Fruit fly (Drosophila melanogaster) whole organism: Measurements from ENCODE around the gene sro.

Experiments used
- CG8478 ChIP-seq: fragments of >200 bp; optimal IDR thresholded peaks from 2 replicates; lab custom pipeline; 2018; ENCODE audit warnings: inconsistent platforms
- psq ChIP-seq: fragments of >200 bp; optimal IDR thresholded peaks from 2 replicates; lab custom pipeline; 2017
- usp ChIP-seq: fragments of >200 bp; optimal IDR thresholded peaks from 2 replicates; lab custom pipeline; 2017; ENCODE audit warnings: missing biosample characterization, missing genetic modification characterization, mixed read lengths

DNA sequence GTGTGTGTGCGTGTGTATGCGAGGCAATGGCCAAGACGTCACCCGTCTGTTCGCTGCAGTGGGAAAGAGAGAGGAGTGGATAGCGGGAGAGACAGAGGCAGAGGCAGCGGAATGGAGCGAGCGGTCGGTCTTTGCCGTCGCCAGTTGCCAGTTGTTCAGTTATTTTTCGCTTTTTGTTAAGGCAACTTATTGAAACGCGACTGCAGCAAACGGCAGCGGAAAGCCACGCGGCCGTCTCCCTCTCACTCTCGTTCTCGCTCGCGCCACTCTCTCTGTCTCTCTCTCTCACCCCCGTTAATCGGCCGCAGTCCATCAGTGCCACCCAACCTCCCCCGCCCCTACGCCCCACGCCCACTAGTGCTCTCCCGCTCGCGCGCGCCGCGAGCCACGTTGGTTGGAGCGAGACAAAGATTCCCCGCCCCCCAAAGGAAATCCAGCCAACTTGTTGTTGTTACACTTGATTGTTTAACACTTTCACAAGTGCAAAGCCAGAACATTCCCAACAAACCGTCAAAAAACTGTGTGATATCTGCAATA lies 21.5 kb upstream of the sro start:
- no peak for TF ChIP-seq psq (lab: Kevin White, UChicago)
- no peak for TF ChIP-seq usp (GFP tag; lab: Kevin White, UChicago)
- peak; percentile 82 for TF ChIP-seq CG8478 (lab: Kevin White, UChicago)
